Worm (Caenorhabditis elegans): ENCODE data around the gene eat-20.
A peak's percentile ranks its signal among the peaks of the same experiment; 100 is the strongest.
"Not testable (repeated sequence)": the region's sequence is repeated elsewhere in the genome, so short reads cannot be mapped to it uniquely, and the experiment has no call there.

Gene eat-20

ce11 chrX:15528472-15528871 lies 18.7 kb downstream of the eat-20 start:
- TF ChIP-seq lin-29 (GFP tag; IDR thresholded peaks at IDR 0.05) (0 out of 2 replicates have a peak, but pooled peaks have one; percentile 22), F44E2.7 (GFP tag; IDR thresholded peaks at IDR 0.05) (no peak), lir-3 (tag; optimal IDR thresholded peaks at IDR 0.05) (no peak)

- TF ChIP-seq sdz-12 (GFP tag; optimal IDR thresholded peaks at IDR 0.05) (no peak), fkh-10 (GFP tag; optimal IDR thresholded peaks at IDR 0.05) (peak; percentile 20), egl-43 (GFP tag; IDR thresholded peaks at IDR 0.05) (0 out of 2 replicates have a peak, but pooled peaks have one; percentile 17)
Observed at ce11 chrX:15533260-15533659, 23.4 kb downstream of the eat-20 start.

ce11 chrX:15533847-15534246 lies 24.0 kb downstream of the eat-20 start:
- TF ChIP-seq unc-62 (GFP tag; optimal IDR thresholded peaks at IDR 0.05 in 1 of 2) (peak in 1 of 2 experiments; percentile 30), set-16 (GFP tag; IDR thresholded peaks at IDR 0.05) (peak; percentile 33; the same call in 1 of the 2 replicates)
- TF ChIP-seq unc-62 (tag; optimal IDR thresholded peaks at IDR 0.05) = not testable (repeated sequence)

ce11 chrX:15535190-15535636 lies 25.4 kb downstream of the eat-20 start:
- TF ChIP-seq F49E8.2 (tag; optimal IDR thresholded peaks at IDR 0.05; ENCODE audit: borderline replicate concordance) (no peak), nhr-6 (tag; optimal IDR thresholded peaks at IDR 0.05) (no peak), daf-16 (GFP tag; optimal IDR thresholded peaks at IDR 0.05) (peak in 1 of 2 experiments; percentile 12), daf-16 (tag; optimal IDR thresholded peaks at IDR 0.05) (no peak), Y105C5A.15 (GFP tag; IDR thresholded peaks at IDR 0.05) (no peak), dmd-6 (GFP tag; IDR thresholded peaks at IDR 0.05) (peak; percentile 52), ceh-44 (GFP tag; IDR thresholded peaks at IDR 0.05) (0 out of 2 replicates have a peak, but pooled peaks have one; percentile 8), aha-1 (tag) (peak; percentile 98), nhr-25 (tag; optimal IDR thresholded peaks at IDR 0.05; ENCODE audit: borderline replicate concordance, insufficient read depth) (no peak), php-3 (GFP tag; IDR thresholded peaks at IDR 0.05) (no peak), T26A8.4 (GFP tag; IDR thresholded peaks at IDR 0.05) (0 out of 2 replicates have a peak, but pooled peaks have one; percentile 41), nhr-28 (tag; optimal IDR thresholded peaks at IDR 0.05) (no peak), fkh-10 (GFP tag; optimal IDR thresholded peaks at IDR 0.05) (peak; percentile 75), lir-3 (tag; optimal IDR thresholded peaks at IDR 0.05) (no peak), Y48G9A.11 (GFP tag; IDR thresholded peaks at IDR 0.05) (no peak), nhr-42 (GFP tag; IDR thresholded peaks at IDR 0.05) (no peak), zfp-2 (tag; optimal IDR thresholded peaks at IDR 0.05) (peak; percentile 47), daf-12 (tag; optimal IDR thresholded peaks at IDR 0.05) (no peak), ceh-20 (GFP tag; IDR thresholded peaks at IDR 0.05) (peak; percentile 57; the same call in 1 of the 2 replicates), lin-39 (tag; optimal IDR thresholded peaks at IDR 0.05) (no peak), ceh-62 (tag; optimal IDR thresholded peaks at IDR 0.05) (no peak), ZK337.2 (GFP tag; IDR thresholded peaks at IDR 0.05) (0 out of 2 replicates have a peak, but pooled peaks have one; percentile 26), nhr-11 (tag; optimal IDR thresholded peaks at IDR 0.05) (peak; percentile 50), egl-27 (tag; optimal IDR thresholded peaks at IDR 0.05) (no peak), tra-1 (GFP tag; IDR thresholded peaks at IDR 0.05) (0 out of 2 replicates have a peak, but pooled peaks have one; percentile 47), unc-130 (GFP tag; optimal IDR thresholded peaks at IDR 0.05) (no peak), cey-2 (tag; optimal IDR thresholded peaks at IDR 0.05; ENCODE audit: borderline replicate concordance, insufficient read depth) (no peak), ceh-82 (tag; optimal IDR thresholded peaks at IDR 0.05) (no peak), set-16 (GFP tag; IDR thresholded peaks at IDR 0.05) (peak; percentile 63), arid-1 (GFP tag; conservative IDR thresholded peaks at IDR 0.05) (no peak), egl-43 (GFP tag; IDR thresholded peaks at IDR 0.05) (peak; percentile 44; the same call in 1 of the 2 replicates), F26F4.8 (GFP tag; conservative IDR thresholded peaks at IDR 0.05) (no peak), nhr-111 (GFP tag; optimal IDR thresholded peaks at IDR 0.05) (no peak), unc-62 (GFP tag; optimal IDR thresholded peaks at IDR 0.05 in 1 of 2) (peak in 1 of 2 experiments; percentile 97), unc-62 (tag; optimal IDR thresholded peaks at IDR 0.05) (no peak), ZK546.5 (tag; optimal IDR thresholded peaks at IDR 0.05) (no peak), hlh-30 (tag; optimal IDR thresholded peaks at IDR 0.05; ENCODE audit: insufficient read depth) (peak; percentile 72), lim-7 (GFP tag; IDR thresholded peaks at IDR 0.05) (no peak), saeg-2 (GFP tag; IDR thresholded peaks at IDR 0.05) (no peak), unc-39 (tag; optimal IDR thresholded peaks at IDR 0.05) (peak; percentile 25), madf-9 (GFP tag; conservative IDR thresholded peaks at IDR 0.05) (no peak)
